Fruit fly (Drosophila melanogaster) ovary, adult (tissue): ENCODE data around the gene CG18178.
A peak's percentile ranks its signal among the peaks of the same experiment; 100 is the strongest.

Experiments used
- CG17801 ChIP-seq: fragments of 200-800 bp; optimal IDR thresholded peaks from 2 replicates; lab custom pipeline; 2019; ENCODE audit warnings: missing biosample characterization, mild to moderate bottlenecking, missing genetic modification characterization, moderate library complexity; ENCODE audit not compliant: partially characterized antibody

Gene CG18178

dm6 chr3L:9689809-9690208 lies 29.1 kb downstream of the CG18178 start:
- TF ChIP-seq CG17801 (GFP tag; lab: Kevin White, UChicago) = no peak

dm6 chr3L:9688674-9689073 lies 30.3 kb downstream of the CG18178 start:
- TF ChIP-seq CG17801 (GFP tag; lab: Kevin White, UChicago) = no peak

DNA sequence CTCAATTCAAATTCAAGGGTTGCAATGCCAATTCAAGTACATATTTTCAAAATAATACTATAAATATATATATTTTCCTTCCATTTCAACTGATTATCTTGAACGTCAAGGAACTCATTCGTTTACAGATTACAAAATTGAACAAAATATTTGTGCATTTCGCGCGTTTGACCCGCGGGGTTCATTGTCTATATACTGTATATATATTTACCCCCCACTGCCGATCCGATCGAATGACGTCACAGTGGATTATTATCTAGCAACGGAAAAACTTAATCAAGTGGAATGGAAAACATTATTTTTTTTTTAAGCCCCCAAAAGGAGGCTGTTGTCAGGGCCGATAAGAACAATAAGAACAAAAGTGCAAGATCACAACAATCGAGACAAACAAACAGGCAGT lies 31.4 kb downstream of the CG18178 start:
- TF ChIP-seq CG17801 (GFP tag; lab: Kevin White, UChicago) = no peak

dm6 chr3L:9684871-9685270 lies 34.1 kb downstream of the CG18178 start, which contains the start of gene CG16719:
CG16719 (plus strand) TSS chr3L:9685171.
- TF ChIP-seq CG17801 (GFP tag; lab: Kevin White, UChicago) = no peak

dm6 chr3L:9680968-9681367 lies 38.0 kb downstream of the CG18178 start, which contains the start of gene alphaTub67C:
alphaTub67C (plus strand) TSS chr3L:9681268.
- no peak for TF ChIP-seq CG17801 (GFP tag; lab: Kevin White, UChicago)

DNA sequence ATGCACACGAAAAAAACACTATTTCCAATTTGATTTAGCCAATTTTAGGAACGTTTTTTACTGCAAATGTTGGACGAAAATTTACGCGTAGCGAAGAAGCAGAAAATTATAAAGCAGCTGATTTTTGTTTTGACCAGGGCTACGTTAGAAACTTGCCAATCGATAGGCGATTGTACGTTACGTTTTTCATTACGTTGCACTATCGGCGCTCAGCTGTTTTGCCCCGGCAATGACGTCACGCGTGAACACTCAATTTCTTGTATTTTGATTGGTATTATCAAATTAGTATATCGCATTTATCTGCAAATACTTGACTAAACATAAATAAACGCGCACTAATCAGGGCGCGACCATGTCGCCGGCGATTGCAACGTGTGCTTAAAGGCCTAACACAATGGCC lies 40.0 kb downstream of the CG18178 start, which contains the start of the genes fry and CG16717:
fry (minus strand) TSS at position 110 of the 400 bp plus-strand sequence.
CG16717 (plus strand) TSS at position 208 of the 400 bp plus-strand sequence.
- TF ChIP-seq CG17801 (GFP tag; lab: Kevin White, UChicago) = peak; percentile 57

- TF ChIP-seq CG17801 (GFP tag; lab: Kevin White, UChicago) = no peak
Measured at dm6 chr3L:9678007-9678497, 40.9 kb downstream of the CG18178 start.

- TF ChIP-seq CG17801 (GFP tag; lab: Kevin White, UChicago) = no peak
Measured at dm6 chr3L:9677260-9677659, 41.7 kb downstream of the CG18178 start.

DNA sequence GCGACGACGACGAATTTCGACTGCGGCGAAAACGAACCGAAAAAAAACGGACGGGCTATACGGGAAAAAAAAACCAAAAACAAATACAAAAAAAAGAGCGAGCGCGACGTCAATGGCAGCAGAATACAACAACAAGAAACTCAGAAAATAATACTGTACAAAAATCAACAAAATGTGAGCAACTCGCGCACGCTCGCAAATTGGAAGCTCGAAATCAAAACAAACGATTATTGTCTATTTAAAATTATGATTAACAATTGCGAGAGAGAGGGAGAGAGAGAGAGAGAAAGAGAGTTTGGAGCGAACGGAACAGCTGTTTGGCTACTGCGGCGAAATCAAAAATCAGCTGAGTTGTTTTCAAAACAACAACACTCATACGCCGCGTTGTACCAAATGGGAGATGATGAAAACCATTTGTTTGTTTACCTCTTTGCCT lies 43.4 kb downstream of the CG18178 start:
- TF ChIP-seq CG17801 (GFP tag; lab: Kevin White, UChicago) = peak; percentile 81

dm6 chr3L:9674300-9674699 lies 44.6 kb downstream of the CG18178 start:
- TF ChIP-seq CG17801 (GFP tag; lab: Kevin White, UChicago) = no peak

dm6 chr3L:9671372-9671771 lies 47.6 kb downstream of the CG18178 start:
- TF ChIP-seq CG17801 (GFP tag; lab: Kevin White, UChicago) = no peak
